Fruit fly (Drosophila melanogaster): ENCODE data around the gene Drsl1.

The Drsl1 gene

dm6 chr3L:3336368-3337164 is 978 bp upstream of the Drsl1 start, which contains the start of the genes Drsl6 and kst:
Gene Drsl6 (minus strand): TSS chr3L:3336418.
Gene kst (plus strand): TSS chr3L:3336860.
- TF ChIP-seq Mnt (GFP tag; optimal IDR thresholded peaks at IDR 0.05) (peak; percentile 61), CG33017 (tag; optimal IDR thresholded peaks at IDR 0.05) (peak; percentile 49), CG1620 (GFP tag; optimal IDR thresholded peaks at IDR 0.05) (peak; percentile 3), cic (GFP tag; optimal IDR thresholded peaks at IDR 0.05) (peak; percentile 42), bab1 (GFP tag; optimal IDR thresholded peaks at IDR 0.05) (peak; percentile 68), cnc (optimal IDR thresholded peaks at IDR 0.05) (no peak), pad (GFP tag; optimal IDR thresholded peaks at IDR 0.05) (peak; percentile 3), toe (GFP tag; optimal IDR thresholded peaks at IDR 0.05) (no peak), ovo (GFP tag; optimal IDR thresholded peaks at IDR 0.05) (peak; percentile 31), Hr96 (GFP tag; optimal IDR thresholded peaks at IDR 0.05) (no peak), CG7101 (tag; optimal IDR thresholded peaks at IDR 0.05) (peak; percentile 29), Crg-1 (GFP tag; optimal IDR thresholded peaks at IDR 0.05) (no peak), CG12768 (GFP tag; optimal IDR thresholded peaks at IDR 0.05) (peak; percentile 58), tj (GFP tag; optimal IDR thresholded peaks at IDR 0.05) (peak; percentile 65), CG14711 (tag; optimal IDR thresholded peaks at IDR 0.05) (peak; percentile 17)

- TF ChIP-seq bab1 (GFP tag; optimal IDR thresholded peaks at IDR 0.05) (peak; percentile 80), Clk (GFP tag; optimal IDR thresholded peaks at IDR 0.05) (no peak)
Measured at dm6 chr3L:3334784-3335183, 804 bp downstream of the Drsl1 start, which contains the start of gene CG14969. Gene CG14969 (minus strand): TSS chr3L:3334978.

dm6 chr3L:3329763-3330162 is 5.8 kb downstream of the Drsl1 start, which contains the start of gene CG14961:
Gene CG14961 (plus strand): TSS chr3L:3330063.
- no peak for TF ChIP-seq ovo (GFP tag; optimal IDR thresholded peaks at IDR 0.05)
- TF ChIP-seq kay (GFP tag; ENCODE audit: borderline replicate concordance) = no peak
- no peak for TF ChIP-seq cnc (optimal IDR thresholded peaks at IDR 0.05)
- TF ChIP-seq Mnt (GFP tag; optimal IDR thresholded peaks at IDR 0.05) = no peak
- TF ChIP-seq CG1620 (GFP tag; optimal IDR thresholded peaks at IDR 0.05) = no peak
- no peak for TF ChIP-seq cic (GFP tag; optimal IDR thresholded peaks at IDR 0.05)
- no peak for TF ChIP-seq CG14711 (tag; optimal IDR thresholded peaks at IDR 0.05)
- TF ChIP-seq Clk (GFP tag; optimal IDR thresholded peaks at IDR 0.05) = no peak
- no peak for TF ChIP-seq Crg-1 (GFP tag; optimal IDR thresholded peaks at IDR 0.05)
- TF ChIP-seq CG11617 (GFP tag; optimal IDR thresholded peaks at IDR 0.05) = no peak
- no peak for TF ChIP-seq tj (GFP tag; optimal IDR thresholded peaks at IDR 0.05)
- TF ChIP-seq toe (GFP tag; optimal IDR thresholded peaks at IDR 0.05) = no peak
- TF ChIP-seq CG7045 (GFP tag; optimal IDR thresholded peaks at IDR 0.05) = no peak
- no peak for TF ChIP-seq CG12768 (GFP tag; optimal IDR thresholded peaks at IDR 0.05)
- TF ChIP-seq bab1 (GFP tag; optimal IDR thresholded peaks at IDR 0.05) = no peak
- no peak for TF ChIP-seq pad (GFP tag; optimal IDR thresholded peaks at IDR 0.05)

dm6 chr3L:3328771-3329170 is 6.8 kb downstream of the Drsl1 start, which contains the start of gene Strip:
Gene Strip (minus strand): TSS chr3L:3328871.
- no peak for TF ChIP-seq tj (GFP tag; optimal IDR thresholded peaks at IDR 0.05)

- TF ChIP-seq pad (GFP tag; optimal IDR thresholded peaks at IDR 0.05) (peak; percentile 35), toe (GFP tag; optimal IDR thresholded peaks at IDR 0.05) (peak; percentile 72), CG1620 (GFP tag; optimal IDR thresholded peaks at IDR 0.05) (peak; percentile 63), Mnt (GFP tag; optimal IDR thresholded peaks at IDR 0.05) (peak; percentile 26), bab1 (GFP tag; optimal IDR thresholded peaks at IDR 0.05) (no peak), kay (GFP tag; ENCODE audit: borderline replicate concordance) (no peak), Crg-1 (GFP tag; optimal IDR thresholded peaks at IDR 0.05) (peak; percentile 63), cnc (optimal IDR thresholded peaks at IDR 0.05) (peak; percentile 80 to 98), ovo (GFP tag; optimal IDR thresholded peaks at IDR 0.05) (peak; percentile 25), Hr96 (GFP tag; optimal IDR thresholded peaks at IDR 0.05) (peak; percentile 35), cic (GFP tag; optimal IDR thresholded peaks at IDR 0.05) (peak; percentile 65), tj (GFP tag; optimal IDR thresholded peaks at IDR 0.05) (peak; percentile 71), CG14711 (tag; optimal IDR thresholded peaks at IDR 0.05) (peak; percentile 93), CG7101 (tag; optimal IDR thresholded peaks at IDR 0.05) (peak; percentile 60), CG11617 (GFP tag; optimal IDR thresholded peaks at IDR 0.05) (peak; percentile 73), Clk (GFP tag; optimal IDR thresholded peaks at IDR 0.05) (no peak), CG12768 (GFP tag; optimal IDR thresholded peaks at IDR 0.05) (peak; percentile 57), CG7045 (GFP tag; optimal IDR thresholded peaks at IDR 0.05) (no peak), CG5204 (GFP tag; optimal IDR thresholded peaks at IDR 0.05) (no peak), CG33017 (tag; optimal IDR thresholded peaks at IDR 0.05) (peak; percentile 8)
Measured at dm6 chr3L:3325925-3326903, 9.4 kb downstream of the Drsl1 start, which contains the start of gene Gtpx. Gene Gtpx (plus strand): TSS chr3L:3326265.

- TF ChIP-seq cic (GFP tag; optimal IDR thresholded peaks at IDR 0.05) (no peak), pad (GFP tag; optimal IDR thresholded peaks at IDR 0.05) (no peak), CG7101 (tag; optimal IDR thresholded peaks at IDR 0.05) (no peak), CG12768 (GFP tag; optimal IDR thresholded peaks at IDR 0.05) (no peak), Crg-1 (GFP tag; optimal IDR thresholded peaks at IDR 0.05) (no peak), bab1 (GFP tag; optimal IDR thresholded peaks at IDR 0.05) (no peak), cnc (optimal IDR thresholded peaks at IDR 0.05) (no peak), CG5204 (GFP tag; optimal IDR thresholded peaks at IDR 0.05) (no peak), CG1620 (GFP tag; optimal IDR thresholded peaks at IDR 0.05) (no peak), Hr96 (GFP tag; optimal IDR thresholded peaks at IDR 0.05) (no peak), CG7045 (GFP tag; optimal IDR thresholded peaks at IDR 0.05) (no peak), tj (GFP tag; optimal IDR thresholded peaks at IDR 0.05) (no peak), CG33017 (tag; optimal IDR thresholded peaks at IDR 0.05) (no peak), Mnt (GFP tag; optimal IDR thresholded peaks at IDR 0.05) (no peak), CG14711 (tag; optimal IDR thresholded peaks at IDR 0.05) (no peak), Clk (GFP tag; optimal IDR thresholded peaks at IDR 0.05) (no peak), toe (GFP tag; optimal IDR thresholded peaks at IDR 0.05) (no peak)
Measured at dm6 chr3L:3325597-3325924, 10.0 kb downstream of the Drsl1 start.

Data from whole organism, adult.